Fruit fly (Drosophila melanogaster) whole organism, embryonic: ENCODE data around the gene CG8507.

Experiments
- Ada2b ChIP-seq: fragments of 200-800 bp; sonication (Bioruptor generic); IDR thresholded peaks from 2 replicates; pipeline ENCODE4 v1.3.6; 2022; ENCODE audit warnings: missing biosample characterization, missing genetic modification characterization
- Aef1 ChIP-seq: fragments of 200-800 bp; sonication (Bioruptor generic); IDR thresholded peaks from 3 replicates; pipeline ENCODE4 v1.3.6; 2022; ENCODE audit warnings: missing biosample characterization, missing genetic modification characterization
- Atf6 ChIP-seq: fragments of 200-800 bp; sonication (Bioruptor generic); IDR thresholded peaks from 2 replicates; pipeline ENCODE4 v1.3.6; 2022; ENCODE audit warnings: missing biosample characterization, missing genetic modification characterization
- B-H1 ChIP-seq: fragments of 200-800 bp; sonication (Bioruptor generic); IDR thresholded peaks from 3 replicates; pipeline ENCODE4 v1.3.6; 2022; ENCODE audit warnings: missing biosample characterization, missing genetic modification characterization
- B-H2 ChIP-seq: fragments of 200-800 bp; sonication (Bioruptor generic); optimal IDR thresholded peaks from 2 replicates; lab custom pipeline; 2018; ENCODE audit warnings: missing biosample characterization, mild to moderate bottlenecking, missing genetic modification characterization
- BEAF-32 ChIP-seq: fragments of 200-800 bp; sonication (Bioruptor generic); optimal IDR thresholded peaks from 3 replicates; lab custom pipeline; 2017; ENCODE audit warnings: missing biosample characterization, missing genetic modification characterization, mild to moderate bottlenecking, moderate library complexity, missing genetic modification reagents
- CG10147 ChIP-seq: fragments of 200-800 bp; sonication (Bioruptor generic); optimal IDR thresholded peaks from 2 replicates; lab custom pipeline; 2019; ENCODE audit warnings: missing biosample characterization, mild to moderate bottlenecking, missing genetic modification characterization, moderate library complexity
- CG11456 ChIP-seq: fragments of 200-800 bp; sonication (Bioruptor generic); IDR thresholded peaks from 3 replicates; pipeline ENCODE4 v1.3.6; 2022; ENCODE audit warnings: missing biosample characterization, missing genetic modification characterization
- CG11560 ChIP-seq: fragments of 200-800 bp; sonication (Bioruptor generic); IDR thresholded peaks from 3 replicates; pipeline ENCODE4 v1.3.6; 2022; ENCODE audit warnings: missing biosample characterization, missing genetic modification characterization
- CG15479 ChIP-seq: fragments of 200-800 bp; sonication (Bioruptor generic); optimal IDR thresholded peaks from 3 replicates; lab custom pipeline; 2019; ENCODE audit warnings: missing biosample characterization, mild to moderate bottlenecking, missing genetic modification characterization, moderate library complexity
- CG16863 ChIP-seq: fragments of 200-800 bp; sonication (Bioruptor generic); optimal IDR thresholded peaks from 3 replicates; lab custom pipeline; 2016; ENCODE audit warnings: missing biosample characterization, missing genetic modification characterization
- CG2120 ChIP-seq: fragments of 200-800 bp; sonication (Bioruptor generic); optimal IDR thresholded peaks from 3 replicates; lab custom pipeline; 2016; ENCODE audit warnings: missing biosample characterization, missing genetic modification characterization
- CG2199 ChIP-seq: fragments of 200-800 bp; sonication (Bioruptor generic); IDR thresholded peaks from 3 replicates; pipeline ENCODE4 v1.3.6; 2022; ENCODE audit warnings: missing biosample characterization, missing genetic modification characterization
- CG2712 ChIP-seq: fragments of 200-800 bp; optimal IDR thresholded peaks from 3 replicates; lab custom pipeline; 2019; ENCODE audit warnings: missing biosample characterization, mild to moderate bottlenecking, missing genetic modification characterization, moderate library complexity
- CG30403 ChIP-seq: fragments of 200-800 bp; sonication (Bioruptor generic); optimal IDR thresholded peaks from 3 replicates; lab custom pipeline; 2016; ENCODE audit warnings: missing biosample characterization, missing genetic modification characterization
- CG34422 ChIP-seq: fragments of 200-800 bp; sonication (Bioruptor generic); IDR thresholded peaks from 3 replicates; pipeline ENCODE4 v1.3.6; 2022; ENCODE audit warnings: missing biosample characterization, missing genetic modification characterization
- CG5245 ChIP-seq: fragments of 200-800 bp; sonication (Bioruptor generic); optimal IDR thresholded peaks from 3 replicates; lab custom pipeline; 2016; ENCODE audit warnings: missing biosample characterization, missing genetic modification characterization
- CG7786 ChIP-seq: fragments of 200-800 bp; sonication (Bioruptor generic); optimal IDR thresholded peaks from 2 replicates; lab custom pipeline; 2016; ENCODE audit warnings: missing biosample characterization, missing genetic modification characterization
- CG8765 ChIP-seq: fragments of 200-800 bp; sonication (Bioruptor generic); IDR thresholded peaks from 2 replicates; pipeline ENCODE4 v1.3.6; 2022; ENCODE audit warnings: missing biosample characterization, missing genetic modification characterization
- CG9437 ChIP-seq: fragments of 200-800 bp; sonication (Bioruptor generic); optimal IDR thresholded peaks from 2 replicates; lab custom pipeline; 2018; ENCODE audit warnings: missing biosample characterization, mild to moderate bottlenecking, missing genetic modification characterization
- CHES-1-like ChIP-seq: fragments of 200-800 bp; sonication (Bioruptor generic); optimal IDR thresholded peaks from 2 replicates; lab custom pipeline; 2016; ENCODE audit warnings: missing biosample characterization, missing genetic modification characterization
- CrebB ChIP-seq: fragments of 200-800 bp; sonication (Bioruptor generic); optimal IDR thresholded peaks from 3 replicates; lab custom pipeline; 2018; ENCODE audit warnings: missing biosample characterization, mild to moderate bottlenecking, missing genetic modification characterization
- Dp ChIP-seq: fragments of 200-800 bp; sonication (Bioruptor generic); optimal IDR thresholded peaks from 2 replicates; lab custom pipeline; 2018; ENCODE audit warnings: missing biosample characterization, mild to moderate bottlenecking, missing genetic modification characterization, moderate library complexity
- HLH54F ChIP-seq: fragments of 200-800 bp; sonication (Bioruptor generic); optimal IDR thresholded peaks from 3 replicates; lab custom pipeline; 2016; ENCODE audit warnings: missing biosample characterization, missing genetic modification characterization
- Hmx ChIP-seq: fragments of 200-800 bp; sonication (Bioruptor generic); optimal IDR thresholded peaks from 2 replicates; lab custom pipeline; 2016; ENCODE audit warnings: missing biosample characterization, missing genetic modification characterization
- MTF-1 ChIP-seq: fragments of 200-800 bp; sonication (Bioruptor generic); optimal IDR thresholded peaks from 2 replicates; lab custom pipeline; 2018; ENCODE audit warnings: missing biosample characterization, mild to moderate bottlenecking, missing genetic modification characterization, borderline replicate concordance
- Med ChIP-seq: fragments of 200-800 bp; sonication (Bioruptor generic); peaks from one replicate; lab custom pipeline; 2016; ENCODE audit warnings: missing biosample characterization, missing genetic modification characterization, mild to moderate bottlenecking, inconsistent platforms, moderate library complexity
- NFAT ChIP-seq: fragments of 200-800 bp; sonication (Bioruptor generic); IDR thresholded peaks from 2 replicates; pipeline ENCODE4 v1.3.6; 2022; ENCODE audit warnings: missing biosample characterization, missing genetic modification characterization
- Neu2 ChIP-seq: fragments of 200-800 bp; sonication (Bioruptor generic); optimal IDR thresholded peaks from 3 replicates; lab custom pipeline; 2016; ENCODE audit warnings: missing biosample characterization, missing genetic modification characterization, borderline replicate concordance
- Poxn ChIP-seq: fragments of 200-800 bp; sonication (Bioruptor generic); IDR thresholded peaks from 2 replicates; pipeline ENCODE4 v1.3.6; 2022; ENCODE audit warnings: missing biosample characterization, missing genetic modification characterization
- Vsx1 ChIP-seq: fragments of 200-800 bp; sonication (Bioruptor generic); optimal IDR thresholded peaks from 2 replicates; lab custom pipeline; 2017; ENCODE audit warnings: missing biosample characterization, mild to moderate bottlenecking, missing genetic modification characterization, missing genetic modification reagents
- ase ChIP-seq: fragments of 200-800 bp; sonication (Bioruptor generic); IDR thresholded peaks from 3 replicates; pipeline ENCODE4 v1.3.6; 2022; ENCODE audit warnings: missing biosample characterization, missing genetic modification characterization
- ato ChIP-seq: fragments of 200-800 bp; sonication (Bioruptor generic); IDR thresholded peaks from 2 replicates; pipeline ENCODE4 v1.3.6; 2022; ENCODE audit warnings: missing biosample characterization, missing genetic modification characterization; ENCODE audit not compliant: partially characterized antibody
- bsh ChIP-seq, 2 experiments: fragments of 200-800 bp; sonication (Bioruptor generic); optimal IDR thresholded peaks; 2 replicates each; lab custom pipeline; 2017 to 2018; ENCODE audit warnings: mild to moderate bottlenecking in 2 of 2, missing biosample characterization in 2 of 2, missing genetic modification characterization in 2 of 2, moderate library complexity in 1 of 2
- crol ChIP-seq: fragments of 200-800 bp; sonication (Bioruptor generic); IDR thresholded peaks from 2 replicates; pipeline ENCODE4 v1.3.6; 2022; ENCODE audit warnings: missing biosample characterization, missing genetic modification characterization
- eyg ChIP-seq: fragments of 200-800 bp; sonication (Bioruptor generic); optimal IDR thresholded peaks from 3 replicates; lab custom pipeline; 2016; ENCODE audit warnings: missing biosample characterization, missing genetic modification characterization
- gcm ChIP-seq: fragments of 200-800 bp; sonication (Bioruptor generic); optimal IDR thresholded peaks from 2 replicates; lab custom pipeline; 2019; ENCODE audit warnings: missing biosample characterization, mild to moderate bottlenecking, missing genetic modification characterization, moderate library complexity
- hbn ChIP-seq: fragments of 200-800 bp; sonication (Bioruptor generic); IDR thresholded peaks from 2 replicates; pipeline ENCODE4 v1.3.6; 2022; ENCODE audit warnings: missing biosample characterization, missing genetic modification characterization; ENCODE audit not compliant: partially characterized antibody
- inv ChIP-seq: fragments of 200-800 bp; sonication (Bioruptor generic); IDR thresholded peaks from 2 replicates; pipeline ENCODE4 v1.3.6; 2022; ENCODE audit warnings: missing biosample characterization, missing genetic modification characterization; ENCODE audit not compliant: partially characterized antibody
- lilli ChIP-seq: fragments of 200-800 bp; sonication (Bioruptor generic); optimal IDR thresholded peaks from 3 replicates; lab custom pipeline; 2016; ENCODE audit warnings: missing biosample characterization, missing genetic modification characterization
- lmd ChIP-seq: fragments of 200-800 bp; sonication (Bioruptor generic); IDR thresholded peaks from 2 replicates; pipeline ENCODE4 v1.3.6; 2022; ENCODE audit warnings: missing biosample characterization, missing genetic modification characterization
- lov ChIP-seq, 2 experiments: fragments of 200-800 bp in 1 of 2; fragments of >200 bp in 1 of 2; sonication (Bioruptor generic) in 1 of 2; IDR thresholded peaks in 1 of 2; optimal IDR thresholded peaks in 1 of 2; 2 replicates in 1 of 2; 3 replicates in 1 of 2; pipeline versions ENCODE4 v1.3.6 to Lab custom; 2017 to 2022; ENCODE audit warnings: missing biosample characterization in 1 of 2, missing genetic modification characterization in 1 of 2
- nmo ChIP-seq: fragments of 200-800 bp; sonication (Bioruptor generic); optimal IDR thresholded peaks from 2 replicates; lab custom pipeline; 2018; ENCODE audit warnings: missing biosample characterization, mild to moderate bottlenecking, missing genetic modification characterization, moderate library complexity
- prd ChIP-seq, 3 experiments: fragments of >200 bp in 2 of 3; fragments of 200-800 bp in 1 of 3; sonication (Bioruptor generic) in 1 of 3; optimal IDR thresholded peaks in 2 of 3; IDR thresholded peaks in 1 of 3; 2 replicates in 2 of 3; 3 replicates in 1 of 3; pipeline versions ENCODE4 v1.3.6 to Lab custom; 2017 to 2022; ENCODE audit warnings: missing biosample characterization in 1 of 3, missing genetic modification characterization in 1 of 3
- repo ChIP-seq: fragments of 200-800 bp; sonication (Bioruptor generic); optimal IDR thresholded peaks from 2 replicates; lab custom pipeline; 2016; ENCODE audit warnings: missing biosample characterization, missing genetic modification characterization
- sisA ChIP-seq: fragments of 200-800 bp; sonication (Bioruptor generic); IDR thresholded peaks from 2 replicates; pipeline ENCODE4 v1.3.6; 2022; ENCODE audit warnings: missing biosample characterization, missing genetic modification characterization
- sob ChIP-seq: fragments of 200-800 bp; sonication (Bioruptor generic); IDR thresholded peaks from 2 replicates; pipeline ENCODE4 v1.3.6; 2022; ENCODE audit warnings: missing biosample characterization, missing genetic modification characterization
- sr ChIP-seq: fragments of 200-800 bp; sonication (Bioruptor generic); IDR thresholded peaks from 3 replicates; pipeline ENCODE4 v1.3.6; 2022; ENCODE audit warnings: missing biosample characterization, missing genetic modification characterization
- yki ChIP-seq: fragments of >200 bp; optimal IDR thresholded peaks from 3 replicates; lab custom pipeline; 2018
- zen2 ChIP-seq: fragments of 200-800 bp; sonication (Bioruptor generic); IDR thresholded peaks from 3 replicates; pipeline ENCODE4 v1.3.6; 2022; ENCODE audit warnings: missing biosample characterization, missing genetic modification characterization; ENCODE audit not compliant: partially characterized antibody

The CG8507 gene

dm6 chr3R:9793018-9793417 is 1.7 kb downstream of the CG8507 start, which contains the start of gene CG8516 (continued):
- TF ChIP-seq eyg (no peak), CG30403 (GFP tag; lab: Kevin White, UChicago) (peak; percentile 13), HLH54F (GFP tag; lab: Kevin White, UChicago) (no peak), CG8765 (GFP tag; lab: Robert Waterston, UW) (no peak), yki (lab: Kevin White, UChicago) (no peak), inv (no peak), bsh (GFP tag; optimal IDR thresholded peaks at IDR 0.05; lab: Kevin White, UChicago) (no peak), Neu2 (no peak), sob (GFP tag; lab: Robert Waterston, UW) (no peak), sisA (GFP tag; lab: Robert Waterston, UW) (no peak), Aef1 (peak; percentile 67), CG9437 (GFP tag; lab: Kevin White, UChicago) (no peak), Poxn (GFP tag; lab: Robert Waterston, UW) (no peak), CG34422 (GFP tag; lab: Robert Waterston, UW) (peak; percentile 49; the same call in 1 of the 3 replicates), CG16863 (GFP tag; lab: Kevin White, UChicago) (no peak), repo (GFP tag; lab: Kevin White, UChicago) (no peak), Hmx (GFP tag; lab: Kevin White, UChicago) (no peak), sr (GFP tag; lab: Robert Waterston, UW) (no peak), Atf6 (GFP tag; lab: Robert Waterston, UW) (no peak), Dp (GFP tag; lab: Kevin White, UChicago) (peak; percentile 49), lov (optimal IDR thresholded peaks at IDR 0.05; lab: Kevin White, UChicago) (no peak), lov (GFP tag; IDR thresholded peaks at IDR 0.05; lab: Robert Waterston, UW) (no peak), lilli (GFP tag; lab: Kevin White, UChicago) (peak; percentile 19), MTF-1 (peak; percentile 2), prd (optimal IDR thresholded peaks at IDR 0.05; lab: Kevin White, UChicago) (no peak), prd (GFP tag; IDR thresholded peaks at IDR 0.05; lab: Robert Waterston, UW) (no peak), Ada2b (GFP tag; lab: Robert Waterston, UW) (0 out of 2 replicates have a peak, but pooled peaks have one; percentile 7), CG7786 (GFP tag; lab: Kevin White, UChicago) (no peak), CG2120 (GFP tag; lab: Kevin White, UChicago) (peak; percentile 41), ase (no peak), CG2712 (peak; percentile 30), BEAF-32 (GFP tag; lab: Kevin White, UChicago) (peak; percentile 41), B-H2 (GFP tag; lab: Kevin White, UChicago) (no peak), NFAT (GFP tag; lab: Robert Waterston, UW) (no peak), gcm (GFP tag; lab: Kevin White, UChicago) (no peak)

DNA sequence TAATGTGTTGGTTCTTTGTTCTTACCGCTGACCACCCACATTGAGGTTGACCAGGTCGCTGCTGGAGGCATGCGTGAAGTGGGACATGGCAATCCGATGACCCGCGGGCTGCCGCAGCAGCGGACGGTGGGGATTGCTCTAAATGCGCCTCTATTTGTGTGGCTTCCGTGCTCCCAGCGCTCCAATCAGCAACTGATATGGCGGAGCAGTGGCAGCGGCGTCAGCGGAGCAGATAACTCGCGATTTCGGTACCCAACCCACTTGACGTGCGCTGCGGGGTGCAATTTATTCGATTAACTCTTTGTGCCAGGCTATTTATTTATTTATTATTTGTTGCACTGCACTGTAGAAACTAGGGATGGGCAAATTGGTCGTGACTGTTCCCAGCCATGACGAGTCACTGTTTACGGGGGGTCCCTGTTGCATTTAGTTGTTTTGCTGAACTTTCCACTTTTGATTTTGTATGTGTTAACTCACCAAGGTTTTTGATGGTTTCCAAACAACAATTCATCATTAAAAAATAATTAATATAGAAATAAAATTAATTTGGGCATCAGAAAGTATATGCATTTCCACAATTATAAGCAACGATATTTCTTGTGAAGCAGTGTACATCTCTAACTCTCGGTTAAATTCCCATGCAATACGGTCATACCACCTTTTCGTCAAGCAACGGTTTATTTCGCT is 9.5 kb downstream of the CG8507 start, which contains the start of the genes CG9467 and CG8526:
Gene CG9467 (minus strand): TSS at position 383 of the 687 bp plus-strand sequence.
Gene CG8526 (plus strand): TSS at position 637 of the 687 bp plus-strand sequence.
- peak; percentile 80 for TF ChIP-seq Med (GFP tag; lab: Kevin White, UChicago)
- 0 out of 3 replicates have a peak, but pooled peaks have one; percentile 39 for TF ChIP-seq CG11456 (GFP tag; lab: Robert Waterston, UW)
- 0 out of 3 replicates have a peak, but pooled peaks have one; percentile 43 for TF ChIP-seq CG11560 (tag; lab: Robert Waterston, UW)
- no peak for TF ChIP-seq B-H1 (GFP tag; lab: Robert Waterston, UW)
- no peak for TF ChIP-seq ato (GFP tag; lab: Robert Waterston, UW)
- no peak for TF ChIP-seq CHES-1-like (GFP tag; lab: Kevin White, UChicago)
- TF ChIP-seq CG2199 = no peak
- peak; percentile 78 for TF ChIP-seq CG10147
- TF ChIP-seq CrebB = no peak
- peak; percentile 65 for TF ChIP-seq lmd (GFP tag; lab: Robert Waterston, UW)
- peak; percentile 24; the same call in 1 of the 2 replicates for TF ChIP-seq crol (GFP tag; lab: Robert Waterston, UW)
- peak; percentile 75 for TF ChIP-seq hbn (GFP tag; lab: Robert Waterston, UW)
- no peak; the same call in 2 of the 3 replicates for TF ChIP-seq zen2
- TF ChIP-seq CG5245 = peak; percentile 34
- no peak for TF ChIP-seq CG15479 (GFP tag; lab: Kevin White, UChicago)
- TF ChIP-seq sisA (GFP tag; lab: Robert Waterston, UW) = peak; percentile 58; the same call in 1 of the 2 replicates
- no peak for TF ChIP-seq Vsx1 (GFP tag; lab: Kevin White, UChicago)
- TF ChIP-seq nmo (GFP tag; lab: Kevin White, UChicago) = peak; percentile 91
